Fruit fly (Drosophila melanogaster) whole organism, embryonic: ENCODE data around the gene CG6800.

Experiments used
- CG31441 ChIP-seq: fragments of 200-800 bp; sonication (Bioruptor generic); IDR thresholded peaks from 2 replicates; pipeline ENCODE4 v1.3.6; 2022; ENCODE audit warnings: missing biosample characterization, missing genetic modification characterization
- CG4707 ChIP-seq: fragments of 200-800 bp; sonication (Bioruptor generic); optimal IDR thresholded peaks from 2 replicates; lab custom pipeline; 2018; ENCODE audit warnings: missing biosample characterization, mild to moderate bottlenecking, missing genetic modification characterization, moderate library complexity
- CG6791 ChIP-seq: fragments of 200-800 bp; sonication (Bioruptor generic); IDR thresholded peaks from 3 replicates; pipeline ENCODE4 v1.3.6; 2022; ENCODE audit warnings: missing biosample characterization, missing genetic modification characterization; ENCODE audit not compliant: partially characterized antibody
- Dp ChIP-seq: fragments of 200-800 bp; sonication (Bioruptor generic); optimal IDR thresholded peaks from 2 replicates; lab custom pipeline; 2018; ENCODE audit warnings: missing biosample characterization, mild to moderate bottlenecking, missing genetic modification characterization, moderate library complexity
- mam ChIP-seq: fragments of 200-800 bp; sonication (Bioruptor generic); optimal IDR thresholded peaks from 3 replicates; lab custom pipeline; 2016; ENCODE audit warnings: missing biosample characterization, missing genetic modification characterization
- repo ChIP-seq: fragments of 200-800 bp; sonication (Bioruptor generic); optimal IDR thresholded peaks from 2 replicates; lab custom pipeline; 2016; ENCODE audit warnings: missing biosample characterization, missing genetic modification characterization

- TF ChIP-seq CG31441 (GFP tag; lab: Robert Waterston, UW): no peak
- TF ChIP-seq CG6791 (GFP tag; lab: Robert Waterston, UW): no peak
- TF ChIP-seq mam (GFP tag; lab: Kevin White, UChicago): no peak
- TF ChIP-seq Dp (GFP tag; lab: Kevin White, UChicago): no peak
- no peak for TF ChIP-seq CG4707 (GFP tag; lab: Kevin White, UChicago)
- TF ChIP-seq repo (GFP tag; lab: Kevin White, UChicago): no peak
Observed at dm6 chr3R:21739010-21739409, 36.9 kb upstream of the CG6800 start, which contains the start of gene CG34034.
